Fruit fly (Drosophila melanogaster) whole organism, embryonic: Measurements from ENCODE around the gene dpr20.

Experiments used
- C15 ChIP-seq: fragments of 200-800 bp; sonication (Bioruptor generic); IDR thresholded peaks from 3 replicates; pipeline ENCODE4 v1.3.6; 2022; ENCODE audit warnings: missing biosample characterization, missing genetic modification characterization
- CG10267 ChIP-seq: fragments of 200-800 bp; sonication (Bioruptor generic); optimal IDR thresholded peaks from 2 replicates; lab custom pipeline; 2018; ENCODE audit warnings: missing biosample characterization, mild to moderate bottlenecking, missing genetic modification characterization, moderate library complexity
- CG11247 ChIP-seq: fragments of 200-800 bp; sonication (Bioruptor generic); IDR thresholded peaks from 2 replicates; pipeline ENCODE4 v1.3.6; 2022; ENCODE audit warnings: missing biosample characterization, missing genetic modification characterization
- CG11504 ChIP-seq: fragments of 200-800 bp; sonication (Bioruptor generic); optimal IDR thresholded peaks from 3 replicates; lab custom pipeline; 2019; ENCODE audit warnings: missing biosample characterization, mild to moderate bottlenecking, missing genetic modification characterization, moderate library complexity
- CG11696 ChIP-seq: fragments of 200-800 bp; sonication (Bioruptor generic); IDR thresholded peaks from 2 replicates; pipeline ENCODE4 v1.3.6; 2022; ENCODE audit warnings: missing biosample characterization, missing genetic modification characterization
- CG1233 ChIP-seq: fragments of 200-800 bp; sonication (Bioruptor generic); optimal IDR thresholded peaks from 4 replicates; lab custom pipeline; 2018; ENCODE audit warnings: missing biosample characterization, mild to moderate bottlenecking, missing genetic modification characterization
- CG12391 ChIP-seq: fragments of 200-800 bp; sonication (Bioruptor generic); optimal IDR thresholded peaks from 3 replicates; lab custom pipeline; 2018; ENCODE audit warnings: missing biosample characterization, mild to moderate bottlenecking, missing genetic modification characterization, moderate library complexity
- CG13123 ChIP-seq: fragments of 200-800 bp; sonication (Bioruptor generic); optimal IDR thresholded peaks from 2 replicates; lab custom pipeline; 2016; ENCODE audit warnings: missing biosample characterization, missing genetic modification characterization
- CG13424 ChIP-seq: fragments of 200-800 bp; sonication (Bioruptor generic); optimal IDR thresholded peaks from 2 replicates; lab custom pipeline; 2019; ENCODE audit warnings: missing biosample characterization, mild to moderate bottlenecking, missing genetic modification characterization, moderate library complexity
- CG15601 ChIP-seq: fragments of 200-800 bp; sonication (Bioruptor generic); optimal IDR thresholded peaks from 3 replicates; lab custom pipeline; 2019; ENCODE audit warnings: missing biosample characterization, mild to moderate bottlenecking, missing genetic modification characterization, moderate library complexity
- CG17568 ChIP-seq: fragments of 200-800 bp; sonication (Bioruptor generic); optimal IDR thresholded peaks from 2 replicates; lab custom pipeline; 2018; ENCODE audit warnings: missing biosample characterization, mild to moderate bottlenecking, missing genetic modification characterization, moderate library complexity
- CG31441 ChIP-seq: fragments of 200-800 bp; sonication (Bioruptor generic); IDR thresholded peaks from 2 replicates; pipeline ENCODE4 v1.3.6; 2022; ENCODE audit warnings: missing biosample characterization, missing genetic modification characterization
- CG32767 ChIP-seq: fragments of 200-800 bp; sonication (Bioruptor generic); IDR thresholded peaks from 2 replicates; pipeline ENCODE4 v1.3.6; 2022; ENCODE audit warnings: missing biosample characterization, missing genetic modification characterization
- CG34224 ChIP-seq: fragments of 200-800 bp; sonication (Bioruptor generic); IDR thresholded peaks from 3 replicates; pipeline ENCODE4 v1.3.6; 2022; ENCODE audit warnings: missing biosample characterization, missing genetic modification characterization; ENCODE audit not compliant: partially characterized antibody
- CG4282 ChIP-seq: fragments of 200-800 bp; sonication (Bioruptor generic); optimal IDR thresholded peaks from 2 replicates; lab custom pipeline; 2016; ENCODE audit warnings: missing biosample characterization, missing genetic modification characterization
- CG7786 ChIP-seq: fragments of 200-800 bp; sonication (Bioruptor generic); optimal IDR thresholded peaks from 2 replicates; lab custom pipeline; 2016; ENCODE audit warnings: missing biosample characterization, missing genetic modification characterization
- CG7839 ChIP-seq: fragments of 200-800 bp; sonication (Bioruptor generic); optimal IDR thresholded peaks from 3 replicates; lab custom pipeline; 2018; ENCODE audit warnings: missing biosample characterization, mild to moderate bottlenecking, missing genetic modification characterization, moderate library complexity
- Camta ChIP-seq: fragments of 200-800 bp; sonication (Bioruptor generic); optimal IDR thresholded peaks from 2 replicates; lab custom pipeline; 2016; ENCODE audit warnings: missing biosample characterization, missing genetic modification characterization
- D19B ChIP-seq: fragments of 200-800 bp; sonication (Bioruptor generic); optimal IDR thresholded peaks from 2 replicates; lab custom pipeline; 2017; ENCODE audit warnings: missing biosample characterization, mild to moderate bottlenecking, missing genetic modification characterization
- Dad ChIP-seq: fragments of 200-800 bp; sonication (Bioruptor generic); optimal IDR thresholded peaks from 3 replicates; lab custom pipeline; 2016; ENCODE audit warnings: missing biosample characterization, missing genetic modification characterization
- Drgx ChIP-seq: fragments of 200-800 bp; sonication (Bioruptor generic); IDR thresholded peaks from 2 replicates; pipeline ENCODE4 v1.3.6; 2022; ENCODE audit warnings: missing biosample characterization, missing genetic modification characterization
- Ets65A ChIP-seq: fragments of 200-800 bp; sonication (Bioruptor generic); peaks from one replicate; lab custom pipeline; 2016; ENCODE audit warnings: missing biosample characterization, missing genetic modification characterization
- Oli ChIP-seq: fragments of 200-800 bp; sonication (Bioruptor generic); optimal IDR thresholded peaks from 2 replicates; lab custom pipeline; 2018; ENCODE audit warnings: missing biosample characterization, mild to moderate bottlenecking, missing genetic modification characterization, moderate library complexity
- Rx ChIP-seq: fragments of 200-800 bp; sonication (Bioruptor generic); IDR thresholded peaks from 2 replicates; pipeline ENCODE4 v1.3.6; 2022; ENCODE audit warnings: missing biosample characterization, missing genetic modification characterization
- Spps ChIP-seq: fragments of 200-800 bp; sonication (Bioruptor generic); optimal IDR thresholded peaks from 2 replicates; lab custom pipeline; 2018; ENCODE audit warnings: missing biosample characterization, mild to moderate bottlenecking, missing genetic modification characterization
- Tbp ChIP-seq: fragments of >200 bp; optimal IDR thresholded peaks from 2 replicates; lab custom pipeline; 2018; ENCODE audit warnings: missing biosample characterization, missing genetic modification characterization
- al ChIP-seq: fragments of 200-800 bp; sonication (Bioruptor generic); IDR thresholded peaks from 2 replicates; pipeline ENCODE4 v1.3.6; 2022; ENCODE audit warnings: missing biosample characterization, missing genetic modification characterization
- ap ChIP-seq: fragments of 200-800 bp; sonication (Bioruptor generic); IDR thresholded peaks from 2 replicates; pipeline ENCODE4 v1.3.6; 2022; ENCODE audit warnings: missing biosample characterization, missing genetic modification characterization
- ara ChIP-seq: fragments of 200-800 bp; sonication (Bioruptor generic); IDR thresholded peaks from 2 replicates; pipeline ENCODE4 v1.3.6; 2022; ENCODE audit warnings: missing biosample characterization, missing genetic modification characterization
- ci ChIP-seq: fragments of 200-800 bp; sonication (Bioruptor generic); IDR thresholded peaks from 3 replicates; pipeline ENCODE4 v1.3.6; 2022; ENCODE audit warnings: missing biosample characterization, missing genetic modification characterization
- dysf ChIP-seq: fragments of 200-800 bp; sonication (Bioruptor generic); IDR thresholded peaks from 3 replicates; pipeline ENCODE4 v1.3.6; 2022; ENCODE audit warnings: missing biosample characterization, missing genetic modification characterization
- emc ChIP-seq: fragments of 200-800 bp; sonication (Bioruptor generic); optimal IDR thresholded peaks from 2 replicates; lab custom pipeline; 2016; ENCODE audit warnings: missing biosample characterization, missing genetic modification characterization
- ewg ChIP-seq: fragments of 200-800 bp; sonication (Bioruptor generic); optimal IDR thresholded peaks from 3 replicates; lab custom pipeline; 2017; ENCODE audit warnings: mild to moderate bottlenecking, missing biosample characterization, missing genetic modification reagents, missing genetic modification characterization
- fd64A ChIP-seq: fragments of 200-800 bp; sonication (Bioruptor generic); optimal IDR thresholded peaks from 3 replicates; lab custom pipeline; 2018; ENCODE audit warnings: missing biosample characterization, mild to moderate bottlenecking, missing genetic modification characterization
- gem ChIP-seq: fragments of 200-800 bp; sonication (Bioruptor generic); optimal IDR thresholded peaks from 2 replicates; lab custom pipeline; 2019; ENCODE audit warnings: missing biosample characterization, mild to moderate bottlenecking, missing genetic modification characterization, moderate library complexity
- grn ChIP-seq: fragments of 200-800 bp; sonication (Bioruptor generic); optimal IDR thresholded peaks from 3 replicates; lab custom pipeline; 2017; ENCODE audit warnings: missing biosample characterization, missing genetic modification characterization
- hbn ChIP-seq: fragments of 200-800 bp; sonication (Bioruptor generic); IDR thresholded peaks from 2 replicates; pipeline ENCODE4 v1.3.6; 2022; ENCODE audit warnings: missing biosample characterization, missing genetic modification characterization; ENCODE audit not compliant: partially characterized antibody
- her ChIP-seq: fragments of 200-800 bp; sonication (Bioruptor generic); optimal IDR thresholded peaks from 2 replicates; lab custom pipeline; 2016; ENCODE audit warnings: missing biosample characterization, missing genetic modification characterization
- mam ChIP-seq: fragments of 200-800 bp; sonication (Bioruptor generic); optimal IDR thresholded peaks from 3 replicates; lab custom pipeline; 2016; ENCODE audit warnings: missing biosample characterization, missing genetic modification characterization
- nau ChIP-seq: fragments of 200-800 bp; sonication (Bioruptor generic); optimal IDR thresholded peaks from 3 replicates; lab custom pipeline; 2017; ENCODE audit warnings: missing biosample characterization, mild to moderate bottlenecking, missing genetic modification characterization, missing genetic modification reagents
- pfk ChIP-seq: fragments of 200-800 bp; sonication (Bioruptor generic); optimal IDR thresholded peaks from 2 replicates; lab custom pipeline; 2018; ENCODE audit warnings: missing biosample characterization, mild to moderate bottlenecking, missing genetic modification characterization, moderate library complexity
- pho ChIP-seq: fragments of 200-800 bp; sonication (Bioruptor generic); optimal IDR thresholded peaks from 2 replicates; lab custom pipeline; 2016; ENCODE audit warnings: missing biosample characterization, missing genetic modification characterization
- pnt ChIP-seq: fragments of 200-800 bp; sonication (Bioruptor generic); optimal IDR thresholded peaks from 3 replicates; lab custom pipeline; 2016; ENCODE audit warnings: missing biosample characterization, missing genetic modification characterization
- prd ChIP-seq, 3 experiments: fragments of >200 bp in 2 of 3; fragments of 200-800 bp in 1 of 3; sonication (Bioruptor generic) in 1 of 3; optimal IDR thresholded peaks in 2 of 3; IDR thresholded peaks in 1 of 3; 2 replicates in 2 of 3; 3 replicates in 1 of 3; pipeline versions ENCODE4 v1.3.6 to Lab custom; 2017 to 2022; ENCODE audit warnings: missing biosample characterization in 1 of 3, missing genetic modification characterization in 1 of 3
- row ChIP-seq: fragments of 200-800 bp; sonication (Bioruptor generic); IDR thresholded peaks from 3 replicates; pipeline ENCODE4 v1.3.6; 2022; ENCODE audit warnings: missing biosample characterization, missing genetic modification characterization
- ssp ChIP-seq: fragments of 200-800 bp; sonication (Bioruptor generic); IDR thresholded peaks from 2 replicates; pipeline ENCODE4 v1.3.6; 2022; ENCODE audit warnings: missing biosample characterization, missing genetic modification characterization
- tap ChIP-seq: fragments of 200-800 bp; optimal IDR thresholded peaks from 3 replicates; lab custom pipeline; 2019; ENCODE audit warnings: missing biosample characterization, mild to moderate bottlenecking, missing genetic modification characterization, moderate library complexity
- twi ChIP-seq: fragments of 200-800 bp; optimal IDR thresholded peaks from 2 replicates; lab custom pipeline; 2019; ENCODE audit warnings: missing biosample characterization, mild to moderate bottlenecking, missing genetic modification characterization, moderate library complexity
- vvl ChIP-seq: fragments of 200-800 bp; sonication (Bioruptor generic); IDR thresholded peaks from 2 replicates; pipeline ENCODE4 v1.3.6; 2022; ENCODE audit warnings: missing biosample characterization, missing genetic modification characterization
- zfh1 ChIP-seq: fragments of 200-800 bp; sonication (Bioruptor generic); IDR thresholded peaks from 3 replicates; pipeline ENCODE4 v1.3.6; 2022; ENCODE audit warnings: missing biosample characterization, missing genetic modification characterization

Gene dpr20

DNA sequence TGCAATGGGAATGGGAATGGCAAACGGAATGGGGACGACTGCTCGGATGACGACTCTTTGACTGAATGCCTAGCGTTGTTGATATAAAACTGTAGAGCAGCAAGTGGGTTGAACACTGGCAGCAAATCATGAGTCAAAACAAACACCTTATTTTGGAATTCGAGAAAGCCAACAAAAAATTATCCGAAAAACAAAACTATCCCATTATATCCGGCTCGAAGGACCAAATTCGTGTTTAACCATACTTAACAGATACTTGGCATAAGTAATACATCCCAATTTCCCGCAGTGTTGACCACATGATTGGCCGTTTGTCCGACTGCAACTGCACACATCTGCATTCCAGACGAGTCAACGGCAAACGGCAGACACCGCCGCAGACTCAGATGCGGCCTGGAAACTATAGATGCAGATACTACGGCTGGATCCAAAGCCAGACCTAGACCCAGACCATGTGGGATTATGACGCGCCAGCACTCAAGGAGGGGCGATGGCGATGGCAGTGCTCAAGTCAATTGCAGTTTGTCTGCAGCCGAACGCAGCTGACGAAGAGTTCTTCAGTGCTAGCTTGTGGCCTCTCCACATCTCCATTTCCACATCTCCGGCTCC is 43.7 kb downstream of the dpr20 start (continued):
- TF ChIP-seq pfk (no peak), ci (peak; percentile 51; the same call in 1 of the 3 replicates), emc (GFP tag; lab: Kevin White, UChicago) (no peak), al (GFP tag; lab: Robert Waterston, UW) (no peak), CG13424 (tag; lab: Kevin White, UChicago) (no peak), gem (tag; lab: Kevin White, UChicago) (peak; percentile 44), CG4282 (GFP tag; lab: Kevin White, UChicago) (no peak), CG11504 (tag; lab: Kevin White, UChicago) (peak; percentile 43), CG31441 (GFP tag; lab: Robert Waterston, UW) (peak; percentile 35), ewg (GFP tag; lab: Kevin White, UChicago) (peak; percentile 14), pho (GFP tag; lab: Kevin White, UChicago) (no peak), CG13123 (no peak), Camta (no peak), prd (optimal IDR thresholded peaks at IDR 0.05; lab: Kevin White, UChicago) (no peak), prd (GFP tag; IDR thresholded peaks at IDR 0.05; lab: Robert Waterston, UW) (0 out of 3 replicates have a peak, but pooled peaks have one; percentile 19), ap (GFP tag; lab: Robert Waterston, UW) (no peak), twi (tag; lab: Kevin White, UChicago) (peak; percentile 95), pnt (no peak), fd64A (GFP tag; lab: Kevin White, UChicago) (no peak), mam (GFP tag; lab: Kevin White, UChicago) (no peak), Spps (tag; lab: Kevin White, UChicago) (no peak), Rx (0 out of 2 replicates have a peak, but pooled peaks have one; percentile 29), CG10267 (no peak), Drgx (GFP tag; lab: Robert Waterston, UW) (peak; percentile 95), tap (peak; percentile 1), her (GFP tag; lab: Kevin White, UChicago) (no peak), nau (no peak), Dad (GFP tag; lab: Kevin White, UChicago) (no peak), dysf (GFP tag; lab: Robert Waterston, UW) (peak; percentile 22; the same call in 1 of the 3 replicates), C15 (GFP tag; lab: Robert Waterston, UW) (no peak), CG32767 (GFP tag; lab: Robert Waterston, UW) (no peak), CG1233 (GFP tag; lab: Kevin White, UChicago) (no peak), grn (no peak), hbn (GFP tag; lab: Robert Waterston, UW) (no peak), Tbp (GFP tag; lab: Kevin White, UChicago) (no peak), CG7786 (GFP tag; lab: Kevin White, UChicago) (no peak), zfh1 (GFP tag; lab: Robert Waterston, UW) (peak; percentile 31; the same call in 1 of the 3 replicates), CG11247 (GFP tag; lab: Robert Waterston, UW) (no peak), CG11696 (GFP tag; lab: Robert Waterston, UW) (no peak), Oli (tag; lab: Kevin White, UChicago) (peak; percentile 16), D19B (no peak), CG17568 (no peak), Ets65A (GFP tag; lab: Kevin White, UChicago) (peak; percentile 24), row (GFP tag; lab: Robert Waterston, UW) (peak; percentile 23; the same call in 1 of the 3 replicates), CG7839 (peak; percentile 28), CG12391 (tag; lab: Kevin White, UChicago) (no peak), vvl (0 out of 2 replicates have a peak, but pooled peaks have one; percentile 30), CG34224 (GFP tag; lab: Robert Waterston, UW) (no peak), ara (GFP tag; lab: Robert Waterston, UW) (0 out of 2 replicates have a peak, but pooled peaks have one; percentile 15), CG15601 (no peak), ssp (GFP tag; lab: Robert Waterston, UW) (no peak)
